Worm (Caenorhabditis elegans): ENCODE results near the gene F33G12.6.

- TF ChIP-seq ztf-11 (tag; optimal IDR thresholded peaks at IDR 0.05), result no peak
- TF ChIP-seq nhr-76 (tag; optimal IDR thresholded peaks at IDR 0.05), result no peak
- TF ChIP-seq pha-4 (tag; optimal IDR thresholded peaks at IDR 0.05), result no peak
- TF ChIP-seq unc-62 (GFP tag; optimal IDR thresholded peaks at IDR 0.05), result no peak
- no peak for TF ChIP-seq sptf-1 (tag; optimal IDR thresholded peaks at IDR 0.05)
- TF ChIP-seq lsy-2 (tag; optimal IDR thresholded peaks at IDR 0.05), result no peak
- TF ChIP-seq flh-1 (GFP tag; optimal IDR thresholded peaks at IDR 0.05), result no peak
- no peak for TF ChIP-seq unc-39 (tag; optimal IDR thresholded peaks at IDR 0.05)
- TF ChIP-seq sem-2 (GFP tag; optimal IDR thresholded peaks at IDR 0.05), result no peak
- no peak for TF ChIP-seq nhr-12 (tag; optimal IDR thresholded peaks at IDR 0.05)
- TF ChIP-seq bed-3 (GFP tag; optimal IDR thresholded peaks at IDR 0.05), result no peak
- TF ChIP-seq ces-1 (GFP tag; optimal IDR thresholded peaks at IDR 0.05), result no peak
- TF ChIP-seq nhr-237 (tag; optimal IDR thresholded peaks at IDR 0.05), result no peak
These were observed 49.9 kb downstream of the F33G12.6 start, which contains the start of gene C04G6.6 for ce11 chrII:5099649-5100048.
